Worm (Caenorhabditis elegans): ENCODE measurements around the gene helq-1.

Gene helq-1

ce11 chrIII:620204-620718, 33.4 kb upstream of the helq-1 start, which contains the start of gene T19C3.4:
Gene T19C3.4 (minus strand): TSS chrIII:620254.
- TF ChIP-seq nhr-25 (tag; optimal IDR thresholded peaks at IDR 0.05; ENCODE audit: borderline replicate concordance, insufficient read depth) (no peak), nhr-77 (tag; optimal IDR thresholded peaks at IDR 0.05) (peak; percentile 57), hlh-30 (tag; optimal IDR thresholded peaks at IDR 0.05; ENCODE audit: insufficient read depth) (peak; percentile 87), nhr-28 (tag; optimal IDR thresholded peaks at IDR 0.05) (peak; percentile 73), pqm-1 (tag; optimal IDR thresholded peaks at IDR 0.05) (no peak), lsy-2 (tag; optimal IDR thresholded peaks at IDR 0.05) (peak in 1 of 2 experiments; percentile 22), mdl-1 (tag; optimal IDR thresholded peaks at IDR 0.05) (peak in 1 of 2 experiments; percentile 63), mdt-29 (GFP tag; IDR thresholded peaks at IDR 0.05) (peak; percentile 26; the same call in 1 of the 2 replicates), dve-1 (tag; optimal IDR thresholded peaks at IDR 0.05; ENCODE audit: insufficient read depth) (peak; percentile 58), F44E2.7 (GFP tag; IDR thresholded peaks at IDR 0.05) (no peak), mep-1 (tag; optimal IDR thresholded peaks at IDR 0.05) (peak; percentile 19), T26A8.4 (GFP tag; IDR thresholded peaks at IDR 0.05) (no peak), daf-16 (GFP tag; optimal IDR thresholded peaks at IDR 0.05) (no peak), daf-16 (tag; optimal IDR thresholded peaks at IDR 0.05) (peak; percentile 39), mxl-3 (GFP tag; optimal IDR thresholded peaks at IDR 0.05) (peak; percentile 11), dmd-6 (GFP tag; IDR thresholded peaks at IDR 0.05) (peak; percentile 81), hlh-11 (tag; optimal IDR thresholded peaks at IDR 0.05) (peak; percentile 56), D1046.2 (GFP tag; IDR thresholded peaks at IDR 0.05) (no peak), aha-1 (tag) (peak; percentile 23), php-3 (GFP tag; IDR thresholded peaks at IDR 0.05) (0 out of 2 replicates have a peak, but pooled peaks have one; percentile 44), ceh-82 (tag; optimal IDR thresholded peaks at IDR 0.05) (no peak)

- TF ChIP-seq nhr-48 (tag; optimal IDR thresholded peaks at IDR 0.05) (no peak), dpl-1 (GFP tag; optimal IDR thresholded peaks at IDR 0.05) (no peak)
These were observed 30.6 kb upstream of the helq-1 start, which contains the start of gene T19C3.2 for ce11 chrIII:617467-617866. Gene T19C3.2 (minus strand): TSS chrIII:617567.

ce11 chrIII:614447-614846, 27.5 kb upstream of the helq-1 start, which contains the start of gene T19C3.3:
Gene T19C3.3 (minus strand): TSS chrIII:614547.
- no peak for TF ChIP-seq Y75B8A.6 (GFP tag; IDR thresholded peaks at IDR 0.05)
- TF ChIP-seq lsy-2 (tag; optimal IDR thresholded peaks at IDR 0.05) = no peak
- no peak for TF ChIP-seq vab-7 (GFP tag; IDR thresholded peaks at IDR 0.05)
- no peak for TF ChIP-seq Y48G9A.11 (GFP tag; IDR thresholded peaks at IDR 0.05)
- TF ChIP-seq lim-7 (GFP tag; IDR thresholded peaks at IDR 0.05) = no peak
- no peak for TF ChIP-seq ces-1 (GFP tag; optimal IDR thresholded peaks at IDR 0.05)
- TF ChIP-seq nhr-102 (tag; optimal IDR thresholded peaks at IDR 0.05) = no peak
- no peak for TF ChIP-seq D1046.2 (GFP tag; IDR thresholded peaks at IDR 0.05)
- no peak for TF ChIP-seq rbr-2 (tag; optimal IDR thresholded peaks at IDR 0.05)

ce11 chrIII:612759-613158, 25.9 kb upstream of the helq-1 start:
- TF ChIP-seq unc-62 (GFP tag; optimal IDR thresholded peaks at IDR 0.05 in 1 of 2) (peak in 1 of 2 experiments; percentile 66), unc-62 (tag; optimal IDR thresholded peaks at IDR 0.05) (no peak), aha-1 (tag) (peak; percentile 81), mxl-2 (GFP tag; conservative IDR thresholded peaks at IDR 0.05) (no peak), F26F4.8 (GFP tag; conservative IDR thresholded peaks at IDR 0.05) (no peak), mes-2 (tag; optimal IDR thresholded peaks at IDR 0.05; ENCODE audit: poor library complexity, severe bottlenecking) (no peak)

Measured in whole organism, L4 larva.